Worm (Caenorhabditis elegans) whole organism, early embryonic: ENCODE data around the gene R13D11.10.

ENCODE experiments used
- B0310.2 ChIP-seq: sonication (generic microtip); optimal IDR thresholded peaks from 2 replicates; lab custom pipeline; 2016; ENCODE audit warnings: mild to moderate bottlenecking, missing genetic modification characterization, missing compliant biosample characterization
- F13C5.2 ChIP-seq: sonication (generic microtip); optimal IDR thresholded peaks from 2 replicates; lab custom pipeline; 2017; ENCODE audit warnings: mild to moderate bottlenecking, missing genetic modification characterization, inconsistent platforms, missing compliant biosample characterization
- aly-1 ChIP-seq: sonication (generic microtip); optimal IDR thresholded peaks from 2 replicates; lab custom pipeline; 2016; ENCODE audit warnings: missing genetic modification characterization, missing compliant biosample characterization
- ama-1 ChIP-seq: fragments of 150-350 bp; optimal IDR thresholded peaks from 2 replicates; lab custom pipeline; 2014
- ceh-36 ChIP-seq: sonication (generic microtip); optimal IDR thresholded peaks from 2 replicates; lab custom pipeline; 2016; ENCODE audit warnings: missing genetic modification characterization, inconsistent platforms, missing compliant biosample characterization
- flt-1 ChIP-seq: fragments of 200-800 bp; sonication (Bioruptor generic); IDR thresholded peaks from 2 replicates; pipeline ENCODE4 v1.3.6; 2022; ENCODE audit warnings: missing genetic modification characterization, missing compliant biosample characterization
- hmbx-1 ChIP-seq: sonication (generic microtip); optimal IDR thresholded peaks from 2 replicates; lab custom pipeline; 2016; ENCODE audit warnings: mild to moderate bottlenecking, missing genetic modification characterization, missing compliant biosample characterization
- hmg-4 ChIP-seq: fragments of 200-800 bp; sonication (Bioruptor generic); optimal IDR thresholded peaks from 2 replicates; lab custom pipeline; 2018; ENCODE audit warnings: mild to moderate bottlenecking, missing genetic modification characterization, missing compliant biosample characterization
- hnd-1 ChIP-seq: sonication (generic microtip); optimal IDR thresholded peaks from 2 replicates; lab custom pipeline; 2016; ENCODE audit warnings: missing genetic modification characterization, missing compliant biosample characterization
- pes-1 ChIP-seq: fragments of 200-800 bp; sonication (Bioruptor generic); IDR thresholded peaks from 2 replicates; pipeline ENCODE4 v1.3.6; 2022; ENCODE audit warnings: missing genetic modification reagents, missing genetic modification characterization, missing compliant biosample characterization
- scrt-1 ChIP-seq: fragments of 200-800 bp; sonication (Bioruptor generic); IDR thresholded peaks from 2 replicates; pipeline ENCODE4 v1.3.6; 2022; ENCODE audit warnings: missing genetic modification characterization, missing compliant biosample characterization
- sea-1 ChIP-seq: fragments of 200-800 bp; sonication (Bioruptor generic); conservative IDR thresholded peaks from 2 replicates; pipeline ENCODE4 v1.3.6; 2022; ENCODE audit warnings: missing genetic modification characterization, missing compliant biosample characterization
- tbx-11 ChIP-seq: fragments of 200-800 bp; sonication (Bioruptor generic); IDR thresholded peaks from 2 replicates; pipeline ENCODE4 v1.3.6; 2022; ENCODE audit warnings: missing genetic modification characterization, missing compliant biosample characterization
- tbx-37 ChIP-seq: fragments of 200-800 bp; sonication (Bioruptor generic); conservative IDR thresholded peaks from 2 replicates; pipeline ENCODE4 v1.3.6; 2022; ENCODE audit warnings: missing genetic modification reagents, missing genetic modification characterization, missing compliant biosample characterization
- tra-4 ChIP-seq: sonication (generic microtip); optimal IDR thresholded peaks from 2 replicates; lab custom pipeline; 2017; ENCODE audit warnings: missing genetic modification characterization, missing compliant biosample characterization

The R13D11.10 gene

DNA sequence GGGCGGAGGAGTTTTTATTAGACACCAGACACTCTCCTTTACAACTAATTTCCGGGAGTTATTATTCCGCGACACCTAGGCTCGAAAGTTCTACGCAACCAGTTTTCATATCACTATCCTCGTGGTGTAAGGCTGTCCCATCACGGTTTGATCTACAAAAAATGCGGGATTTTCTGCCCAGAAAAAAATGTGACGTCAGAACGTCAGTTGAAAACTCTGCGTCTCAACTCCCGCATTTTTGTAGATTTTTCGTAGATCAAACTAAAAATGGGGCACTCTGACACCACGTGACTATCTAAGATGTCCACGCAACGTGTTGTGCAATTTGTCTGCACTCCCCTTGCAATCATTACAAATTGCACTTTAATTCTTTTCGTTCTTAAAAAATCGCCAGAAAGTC, 48.3 kb downstream of the R13D11.10 start, which contains the start of gene str-238:
TSS of gene str-238 (plus strand) at position 301 of the 400 bp plus-strand sequence.
- TF ChIP-seq pes-1 = no peak
- no peak for TF ChIP-seq tbx-11 (GFP tag; lab: Robert Waterston, UW)
- no peak for TF ChIP-seq F13C5.2
- TF ChIP-seq tbx-37 = no peak
- no peak for TF ChIP-seq hmbx-1
- no peak for TF ChIP-seq ama-1 (lab: Kevin White, UChicago)
- no peak for TF ChIP-seq scrt-1 (GFP tag; lab: Robert Waterston, UW)
- no peak for TF ChIP-seq flt-1
- no peak for TF ChIP-seq hnd-1 (tag; lab: Kevin White, UChicago)
- no peak for TF ChIP-seq ceh-36 (tag; lab: Kevin White, UChicago)
- TF ChIP-seq aly-1 (tag; lab: Kevin White, UChicago) = no peak
- TF ChIP-seq B0310.2 = no peak
- no peak for TF ChIP-seq sea-1 (GFP tag; lab: Robert Waterston, UW)
- TF ChIP-seq hmg-4 = no peak
- TF ChIP-seq tra-4 = no peak
